Worm (Caenorhabditis elegans): ENCODE results near the gene srj-54.

Gene srj-54

ce11 chrV:2859738-2860137 lies at the start of gene srj-54:
Gene srj-54, minus strand, starts transcription at chrV:2859838.
- TF ChIP-seq fax-1 (tag; optimal IDR thresholded peaks at IDR 0.05) (no peak), ttx-3 (tag; optimal IDR thresholded peaks at IDR 0.05) (no peak), unc-42 (tag; optimal IDR thresholded peaks at IDR 0.05) (no peak), F13H6.1 (tag; optimal IDR thresholded peaks at IDR 0.05) (no peak), lin-11 (tag; optimal IDR thresholded peaks at IDR 0.05) (no peak), ceh-34 (tag; optimal IDR thresholded peaks at IDR 0.05) (no peak)

DNA sequence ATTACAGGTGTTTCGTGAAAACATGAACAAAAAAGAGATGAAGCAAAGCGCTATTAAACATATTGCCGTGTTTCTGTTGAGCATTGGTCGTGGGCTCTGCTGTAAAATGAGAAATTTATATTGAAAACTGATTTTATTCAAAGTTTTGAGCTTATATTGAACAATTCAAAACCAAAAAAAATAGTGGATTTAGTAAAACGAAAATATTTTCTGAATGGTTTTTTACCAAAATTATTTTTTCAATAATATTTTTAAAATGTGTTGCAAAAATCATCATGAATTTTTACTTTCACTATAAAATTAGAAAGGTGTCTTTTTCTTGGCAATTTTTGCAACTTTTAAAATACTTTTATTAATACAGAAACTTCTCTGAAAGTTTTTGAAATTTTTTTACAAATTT lies 43.6 kb upstream of the srj-54 start, which contains the start of gene C31B8.7:
Gene C31B8.7, minus strand, starts transcription at position 101 of the 400 bp plus-strand sequence.
- TF ChIP-seq dmd-4 (tag; optimal IDR thresholded peaks at IDR 0.05; ENCODE audit: borderline replicate concordance) (no peak), C38D4.7 (GFP tag; optimal IDR thresholded peaks at IDR 0.05) (no peak), ceh-2 (tag; optimal IDR thresholded peaks at IDR 0.05) (no peak), nhr-11 (tag; optimal IDR thresholded peaks at IDR 0.05) (no peak), unc-86 (tag; optimal IDR thresholded peaks at IDR 0.05) (no peak), ets-4 (tag; optimal IDR thresholded peaks at IDR 0.05) (no peak), ref-2 (tag; optimal IDR thresholded peaks at IDR 0.05) (no peak), ceh-18 (tag; optimal IDR thresholded peaks at IDR 0.05) (no peak), elt-2 (tag; optimal IDR thresholded peaks at IDR 0.05) (no peak), pax-1 (tag; optimal IDR thresholded peaks at IDR 0.05) (no peak), dve-1 (tag; optimal IDR thresholded peaks at IDR 0.05) (no peak), madf-2 (tag; optimal IDR thresholded peaks at IDR 0.05) (no peak), pha-4 (tag; optimal IDR thresholded peaks at IDR 0.05) (no peak), hlh-13 (GFP tag; optimal IDR thresholded peaks at IDR 0.05) (no peak), ceh-19 (GFP tag; optimal IDR thresholded peaks at IDR 0.05) (no peak), zip-5 (tag; optimal IDR thresholded peaks at IDR 0.05) (no peak), fkh-10 (GFP tag; optimal IDR thresholded peaks at IDR 0.05) (no peak), sox-2 (GFP tag; IDR thresholded peaks at IDR 0.05) (no peak), sdc-2 (tag; optimal IDR thresholded peaks at IDR 0.05) (no peak)

ce11 chrV:2899867-2900266 lies 40.2 kb upstream of the srj-54 start, which contains the start of gene str-46:
Gene str-46, minus strand, starts transcription at chrV:2899967.
- no peak for TF ChIP-seq zip-5 (tag; optimal IDR thresholded peaks at IDR 0.05)
- no peak for TF ChIP-seq pqm-1 (tag; optimal IDR thresholded peaks at IDR 0.05)
- TF ChIP-seq ceh-14 (tag; optimal IDR thresholded peaks at IDR 0.05) = no peak
- no peak for TF ChIP-seq ceh-6 (GFP tag; optimal IDR thresholded peaks at IDR 0.05)
- TF ChIP-seq nfya-1 (tag; optimal IDR thresholded peaks at IDR 0.05) = no peak
- no peak for TF ChIP-seq ceh-48 (tag; optimal IDR thresholded peaks at IDR 0.05)
- TF ChIP-seq fax-1 (tag; optimal IDR thresholded peaks at IDR 0.05) = no peak

DNA sequence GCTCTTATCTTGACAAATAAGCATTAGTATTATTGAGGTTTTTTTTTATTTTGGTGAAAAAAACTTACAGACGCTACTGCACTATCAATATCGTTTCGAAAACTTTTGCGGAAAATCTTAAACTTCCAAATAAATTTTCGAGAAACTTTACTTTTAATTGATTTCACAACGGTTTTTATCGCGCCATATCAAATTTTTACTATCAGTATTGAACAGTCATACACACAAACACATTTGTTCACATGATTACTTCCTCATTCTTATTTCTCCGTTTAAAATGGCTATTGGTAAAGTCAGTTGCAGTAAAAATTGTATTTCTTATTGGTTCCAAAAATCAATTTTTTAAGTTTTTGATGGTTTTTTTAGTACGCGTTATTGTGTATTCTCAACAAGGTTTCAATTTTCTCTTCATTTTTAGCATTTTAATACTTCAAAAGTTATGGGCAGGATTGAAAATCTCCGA lies 36.6 kb upstream of the srj-54 start, which contains the start of gene pals-32:
Gene pals-32, plus strand, starts transcription at position 413 of the 463 bp plus-strand sequence.
- TF ChIP-seq zip-5 (tag; optimal IDR thresholded peaks at IDR 0.05) (no peak), npax-4 (tag; optimal IDR thresholded peaks at IDR 0.05) (no peak), sox-2 (GFP tag; IDR thresholded peaks at IDR 0.05) (no peak), fkh-6 (tag; optimal IDR thresholded peaks at IDR 0.05) (no peak)

DNA sequence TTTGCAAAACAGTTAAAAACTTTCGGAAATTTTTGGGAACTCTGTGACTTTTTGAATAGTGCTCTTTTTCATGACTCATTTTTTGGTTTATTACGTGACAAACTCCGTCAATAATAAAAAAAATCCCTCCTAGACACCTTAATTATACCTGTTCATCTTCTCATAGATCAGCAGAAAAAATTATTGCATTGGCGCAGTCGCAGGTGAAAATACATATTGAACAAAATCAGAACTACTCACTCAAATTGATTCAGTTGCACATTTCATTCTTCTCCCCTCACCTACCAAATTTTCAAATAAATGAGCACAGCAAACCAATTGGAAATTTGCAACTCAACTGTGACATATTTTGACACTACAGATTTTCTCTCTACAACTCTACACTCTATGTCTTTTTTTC lies 33.3 kb upstream of the srj-54 start, which contains the start of gene srh-127:
Gene srh-127, plus strand, starts transcription at position 301 of the 400 bp plus-strand sequence.
- TF ChIP-seq sox-4 (tag; optimal IDR thresholded peaks at IDR 0.05) (no peak), ceh-30 (tag; optimal IDR thresholded peaks at IDR 0.05) (no peak), ceh-18 (tag; optimal IDR thresholded peaks at IDR 0.05) (no peak), ceh-9 (tag; optimal IDR thresholded peaks at IDR 0.05) (no peak), nhr-11 (tag; optimal IDR thresholded peaks at IDR 0.05) (no peak), sox-2 (GFP tag; IDR thresholded peaks at IDR 0.05) (no peak), npax-4 (tag; optimal IDR thresholded peaks at IDR 0.05) (no peak), rnt-1 (tag; optimal IDR thresholded peaks at IDR 0.05) (no peak), nfya-1 (tag; optimal IDR thresholded peaks at IDR 0.05) (no peak), hlh-8 (tag; optimal IDR thresholded peaks at IDR 0.05) (no peak), elt-4 (tag; optimal IDR thresholded peaks at IDR 0.05) (no peak), hlh-30 (tag; optimal IDR thresholded peaks at IDR 0.05; ENCODE audit: insufficient read depth) (no peak), odd-2 (tag; optimal IDR thresholded peaks at IDR 0.05) (no peak), ttx-3 (tag; optimal IDR thresholded peaks at IDR 0.05) (no peak), tbx-2 (tag; optimal IDR thresholded peaks at IDR 0.05) (no peak), pax-1 (tag; optimal IDR thresholded peaks at IDR 0.05) (no peak), pqm-1 (tag; optimal IDR thresholded peaks at IDR 0.05) (no peak)
